Worm (Caenorhabditis elegans) whole organism, L1 larva: ENCODE measurements around the gene C25D7.16.

Experiments used
- C16A3.4 ChIP-seq: fragments of 150-350 bp; optimal IDR thresholded peaks from 2 replicates; lab custom pipeline; 2014; ENCODE audit warnings: missing biosample characterization, missing genetic modification characterization
- F16B12.6 ChIP-seq: fragments of 150-350 bp; optimal IDR thresholded peaks from 2 replicates; lab custom pipeline; 2014; ENCODE audit warnings: missing biosample characterization, missing genetic modification characterization
- ama-1 ChIP-seq: fragments of 150-350 bp; optimal IDR thresholded peaks from 2 replicates; lab custom pipeline; 2014
- blmp-1 ChIP-seq: fragments of 150-350 bp; optimal IDR thresholded peaks from 2 replicates; lab custom pipeline; 2014; ENCODE audit warnings: missing biosample characterization, missing genetic modification characterization
- ceh-63 ChIP-seq: fragments of 200-800 bp; sonication (Bioruptor generic); optimal IDR thresholded peaks from 2 replicates; lab custom pipeline; 2018; ENCODE audit warnings: mild to moderate bottlenecking, missing genetic modification characterization, missing compliant biosample characterization
- ceh-82 ChIP-seq, 3 experiments: fragments of 150-350 bp in 1 of 3; sonication (generic microtip) in 2 of 3; optimal IDR thresholded peaks; 2 replicates each; lab custom pipeline; 2014 to 2017; ENCODE audit warnings: missing biosample characterization in 3 of 3, missing genetic modification characterization in 3 of 3
- ceh-90 ChIP-seq: sonication (generic microtip); optimal IDR thresholded peaks from 2 replicates; lab custom pipeline; 2016; ENCODE audit warnings: missing genetic modification characterization, missing compliant biosample characterization
- dpl-1 ChIP-seq, 3 experiments: fragments of 150-350 bp in 2 of 3; sonication (generic microtip) in 1 of 3; optimal IDR thresholded peaks; 2 replicates each; lab custom pipeline; 2014 to 2017; ENCODE audit warnings: missing biosample characterization in 3 of 3, missing genetic modification characterization in 3 of 3, missing genetic modification reagents in 3 of 3
- efl-1 ChIP-seq, 4 experiments: fragments of 150-350 bp; optimal IDR thresholded peaks in 3 of 4; peaks in 1 of 4; 1 replicate in 1 of 4; 2 replicates in 3 of 4; lab custom pipeline; 2014; ENCODE audit warnings: missing biosample characterization in 2 of 4, missing genetic modification characterization in 2 of 4, missing genetic modification reagents in 2 of 4
- egl-13 ChIP-seq: sonication (generic microtip); optimal IDR thresholded peaks from 2 replicates; lab custom pipeline; 2016; ENCODE audit warnings: missing genotype, missing genetic modification reagents, missing genetic modification characterization, missing compliant biosample characterization
- egl-27 ChIP-seq, 2 experiments: fragments of 150-350 bp in 1 of 2; sonication (generic microtip); optimal IDR thresholded peaks; 3 replicates each; lab custom pipeline; 2017 to 2018; ENCODE audit warnings: missing biosample characterization in 2 of 2, missing genetic modification characterization in 2 of 2, missing genetic modification reagents in 2 of 2
- elt-3 ChIP-seq, 6 experiments: fragments of 150-350 bp in 1 of 6; sonication (generic microtip); optimal IDR thresholded peaks; 2 replicates each; lab custom pipeline; 2017 to 2018; ENCODE audit warnings: missing biosample characterization in 6 of 6, missing genetic modification characterization in 6 of 6, inconsistent platforms in 1 of 6
- grh-1 ChIP-seq: fragments of 200-800 bp; sonication (Bioruptor generic); IDR thresholded peaks from 2 replicates; pipeline ENCODE4 v1.3.6; 2022; ENCODE audit warnings: missing genetic modification reagents, missing genetic modification characterization, missing compliant biosample characterization
- lin-13 ChIP-seq: fragments of 150-350 bp; optimal IDR thresholded peaks from 2 replicates; lab custom pipeline; 2014; ENCODE audit warnings: missing biosample characterization, missing genetic modification reagents, missing genetic modification characterization
- lin-15B ChIP-seq: fragments of 150-350 bp; sonication (generic microtip); optimal IDR thresholded peaks from 3 replicates; lab custom pipeline; 2014; ENCODE audit warnings: missing biosample characterization, missing genetic modification characterization
- lin-35 ChIP-seq, 2 experiments: fragments of 150-350 bp; optimal IDR thresholded peaks; 2 replicates each; lab custom pipeline; 2014; ENCODE audit warnings: missing biosample characterization in 2 of 2, missing genetic modification characterization in 2 of 2, missing genetic modification reagents in 2 of 2
- lsy-2 ChIP-seq, 2 experiments: fragments of 150-350 bp; optimal IDR thresholded peaks; 2 replicates each; lab custom pipeline; 2014; ENCODE audit warnings: missing biosample characterization in 2 of 2, missing genetic modification characterization in 2 of 2
- mep-1 ChIP-seq: fragments of 150-350 bp; optimal IDR thresholded peaks from 2 replicates; lab custom pipeline; 2014; ENCODE audit warnings: missing biosample characterization, missing genetic modification characterization
- nhr-19 ChIP-seq: fragments of 200-800 bp; sonication (Bioruptor generic); conservative IDR thresholded peaks from 2 replicates; pipeline ENCODE4 v1.3.6; 2022; ENCODE audit warnings: missing genetic modification characterization, missing compliant biosample characterization
- nhr-20 ChIP-seq: sonication (generic microtip); optimal IDR thresholded peaks from 2 replicates; lab custom pipeline; 2016; ENCODE audit warnings: mild to moderate bottlenecking, missing genetic modification characterization, missing compliant biosample characterization
- nhr-237 ChIP-seq: fragments of 150-350 bp; optimal IDR thresholded peaks from 2 replicates; lab custom pipeline; 2014; ENCODE audit warnings: missing biosample characterization, missing genetic modification characterization
- nhr-28 ChIP-seq: fragments of 150-350 bp; optimal IDR thresholded peaks from 2 replicates; lab custom pipeline; 2014; ENCODE audit warnings: missing biosample characterization, missing genetic modification characterization
- nhr-47 ChIP-seq: sonication (generic microtip); optimal IDR thresholded peaks from 2 replicates; lab custom pipeline; 2016; ENCODE audit warnings: mild to moderate bottlenecking, missing genetic modification characterization, moderate library complexity, missing compliant biosample characterization
- nhr-71 ChIP-seq: sonication (generic microtip); optimal IDR thresholded peaks from 2 replicates; lab custom pipeline; 2016; ENCODE audit warnings: mild to moderate bottlenecking, missing genetic modification characterization, moderate library complexity, missing compliant biosample characterization
- nhr-76 ChIP-seq: sonication (generic microtip); optimal IDR thresholded peaks from 2 replicates; lab custom pipeline; 2017; ENCODE audit warnings: missing biosample characterization, missing genetic modification characterization
- nhr-77 ChIP-seq: fragments of 150-350 bp; optimal IDR thresholded peaks from 2 replicates; lab custom pipeline; 2014; ENCODE audit warnings: missing biosample characterization, missing genetic modification characterization
- nhr-84 ChIP-seq: sonication (generic microtip); optimal IDR thresholded peaks from 2 replicates; lab custom pipeline; 2017; ENCODE audit warnings: missing biosample characterization, missing genetic modification characterization
- nhr-85 ChIP-seq: sonication (generic microtip); peaks from one replicate; lab custom pipeline; 2016; ENCODE audit warnings: missing genetic modification characterization, inconsistent platforms, missing compliant biosample characterization
- nhr-90 ChIP-seq: sonication (generic microtip); optimal IDR thresholded peaks from 2 replicates; lab custom pipeline; 2016; ENCODE audit warnings: mild to moderate bottlenecking, missing genetic modification characterization, missing compliant biosample characterization; ENCODE audit not compliant: poor library complexity
- pag-3 ChIP-seq: sonication (generic microtip); optimal IDR thresholded peaks from 2 replicates; lab custom pipeline; 2017; ENCODE audit warnings: missing genetic modification characterization, mild to moderate bottlenecking, missing compliant biosample characterization, antibody characterized with exemption, borderline replicate concordance; ENCODE audit not compliant: insufficient read depth
- rnt-1 ChIP-seq: sonication (generic microtip); optimal IDR thresholded peaks from 2 replicates; lab custom pipeline; 2016; ENCODE audit warnings: mild to moderate bottlenecking, missing genetic modification characterization, moderate library complexity, missing compliant biosample characterization
- skn-1 ChIP-seq: fragments of 150-350 bp; optimal IDR thresholded peaks from 2 replicates; lab custom pipeline; 2014; ENCODE audit warnings: missing biosample characterization, missing genetic modification characterization
- snu-23 ChIP-seq: sonication (generic microtip); optimal IDR thresholded peaks from 2 replicates; lab custom pipeline; 2016; ENCODE audit warnings: missing genetic modification characterization, missing compliant biosample characterization
- swsn-7 ChIP-seq: sonication (generic microtip); optimal IDR thresholded peaks from 2 replicates; lab custom pipeline; 2016; ENCODE audit warnings: missing genetic modification characterization, missing compliant biosample characterization
- tbx-2 ChIP-seq: sonication (generic microtip); optimal IDR thresholded peaks from 2 replicates; lab custom pipeline; 2016; ENCODE audit warnings: missing genetic modification characterization, missing compliant biosample characterization
- unc-130 ChIP-seq: fragments of 150-350 bp; optimal IDR thresholded peaks from 2 replicates; lab custom pipeline; 2017; ENCODE audit warnings: missing biosample characterization, missing genetic modification characterization, inconsistent platforms
- unc-30 ChIP-seq: sonication (generic microtip); optimal IDR thresholded peaks from 2 replicates; lab custom pipeline; 2017; ENCODE audit warnings: missing biosample characterization, missing genetic modification characterization
- ztf-4 ChIP-seq: fragments of 150-350 bp; optimal IDR thresholded peaks from 2 replicates; lab custom pipeline; 2014; ENCODE audit warnings: missing biosample characterization, missing genetic modification characterization

The C25D7.16 gene

ce11 chrV:15059534-15059933, 3.6 kb downstream of the C25D7.16 start, which contains the start of the genes mcm-3 and C25D7.15:
Gene mcm-3 (minus strand): TSS chrV:15059599.
Gene C25D7.15 (plus strand): TSS chrV:15059808.
- peak; percentile 33 for TF ChIP-seq blmp-1 (tag; lab: Kevin White, UChicago)
- TF ChIP-seq mep-1 (tag; lab: Kevin White, UChicago): peak; percentile 49
- TF ChIP-seq lin-15B: peak; percentile 13
- TF ChIP-seq lin-35 (GFP tag; optimal IDR thresholded peaks at IDR 0.05; lab: Kevin White, UChicago): peak; percentile 71 to 90
- no peak for TF ChIP-seq nhr-28 (tag; lab: Kevin White, UChicago)
- peak; percentile 55 for TF ChIP-seq nhr-71
- no peak for TF ChIP-seq nhr-19 (GFP tag; lab: Robert Waterston, UW)
- no peak for TF ChIP-seq ztf-4
- peak; percentile 82 to 89 (median 85) for TF ChIP-seq dpl-1 (GFP tag; optimal IDR thresholded peaks at IDR 0.05; lab: Kevin White, UChicago)
- no peak for TF ChIP-seq grh-1 (GFP tag; lab: Robert Waterston, UW)
- peak; percentile 17 to 47 for TF ChIP-seq lsy-2 (tag; optimal IDR thresholded peaks at IDR 0.05; lab: Kevin White, UChicago)
- TF ChIP-seq swsn-7 (tag; lab: Kevin White, UChicago): peak; percentile 26
- peak; percentile 31 for TF ChIP-seq rnt-1
- TF ChIP-seq nhr-237 (tag; lab: Kevin White, UChicago): no peak
- TF ChIP-seq skn-1 (tag; lab: Kevin White, UChicago): peak; percentile 37
- TF ChIP-seq nhr-47 (tag; lab: Kevin White, UChicago): peak; percentile 25
- TF ChIP-seq nhr-85 (tag; lab: Kevin White, UChicago): peak; percentile 38
- TF ChIP-seq ceh-82 (tag; optimal IDR thresholded peaks at IDR 0.05; lab: Kevin White, UChicago): no peak
- TF ChIP-seq snu-23 (GFP tag; lab: Kevin White, UChicago): peak; percentile 49
- TF ChIP-seq efl-1 (optimal IDR thresholded peaks at IDR 0.05; lab: Kevin White, UChicago): peak; percentile 67 to 87
- TF ChIP-seq efl-1 (GFP tag; optimal IDR thresholded peaks at IDR 0.05 in 1 of 2; lab: Kevin White, UChicago): peak; percentile 88 to 98
- peak; percentile 88 for TF ChIP-seq F16B12.6 (tag; lab: Kevin White, UChicago)
- TF ChIP-seq C16A3.4 (tag; lab: Kevin White, UChicago): peak; percentile 34
- no peak for TF ChIP-seq ama-1 (lab: Kevin White, UChicago)
- peak in 1 of 6 experiments; percentile 8 for TF ChIP-seq elt-3 (tag; optimal IDR thresholded peaks at IDR 0.05; lab: Kevin White, UChicago)
- peak; percentile 6 for TF ChIP-seq tbx-2 (tag; lab: Kevin White, UChicago)
- peak; percentile 13 for TF ChIP-seq nhr-20
- TF ChIP-seq ceh-63 (GFP tag; lab: Kevin White, UChicago): no peak
- TF ChIP-seq nhr-90 (tag; lab: Kevin White, UChicago): peak; percentile 41
- TF ChIP-seq unc-130 (tag; lab: Kevin White, UChicago): peak; percentile 67

ce11 chrV:15060595-15060994, 4.6 kb downstream of the C25D7.16 start:
- TF ChIP-seq pag-3 (tag; lab: Kevin White, UChicago) (no peak), nhr-76 (tag; lab: Kevin White, UChicago) (no peak), unc-30 (tag; lab: Kevin White, UChicago) (no peak), nhr-28 (tag; lab: Kevin White, UChicago) (no peak), ceh-90 (no peak), nhr-77 (tag; lab: Kevin White, UChicago) (no peak), nhr-84 (tag; lab: Kevin White, UChicago) (no peak), ztf-4 (no peak), lin-13 (no peak), egl-13 (tag; lab: Kevin White, UChicago) (no peak), egl-27 (tag; optimal IDR thresholded peaks at IDR 0.05; lab: Kevin White, UChicago) (no peak)

- peak; percentile 54 for TF ChIP-seq blmp-1 (tag; lab: Kevin White, UChicago)
- TF ChIP-seq nhr-84 (tag; lab: Kevin White, UChicago): no peak
These were observed 8.0 kb downstream of the C25D7.16 start, which contains the start of gene rap-2 for ce11 chrV:15063987-15064386. Gene rap-2 (minus strand): TSS chrV:15064087.
